Fruit fly (Drosophila melanogaster) whole organism, embryonic: ENCODE results near the gene heix.
A peak's percentile ranks its signal among the peaks of the same experiment; 100 is the strongest.

Experiments
- CG11504 ChIP-seq: fragments of 200-800 bp; sonication (Bioruptor generic); optimal IDR thresholded peaks from 3 replicates; lab custom pipeline; 2019; ENCODE audit warnings: missing biosample characterization, mild to moderate bottlenecking, missing genetic modification characterization, moderate library complexity
- CG12071 ChIP-seq: fragments of 200-800 bp; sonication (Bioruptor generic); optimal IDR thresholded peaks from 3 replicates; lab custom pipeline; 2018; ENCODE audit warnings: missing biosample characterization, mild to moderate bottlenecking, missing genetic modification characterization
- CG12219 ChIP-seq: fragments of 200-800 bp; sonication (Bioruptor generic); optimal IDR thresholded peaks from 3 replicates; lab custom pipeline; 2018; ENCODE audit warnings: missing biosample characterization, mild to moderate bottlenecking, missing genetic modification characterization
- CG3847 ChIP-seq: fragments of 200-800 bp; sonication (Bioruptor generic); IDR thresholded peaks from 2 replicates; pipeline ENCODE4 v1.3.6; 2022; ENCODE audit warnings: missing biosample characterization, missing genetic modification characterization
- CG4424 ChIP-seq: fragments of 200-800 bp; sonication (Bioruptor generic); optimal IDR thresholded peaks from 3 replicates; lab custom pipeline; 2016; ENCODE audit warnings: missing biosample characterization, missing genetic modification characterization
- CG7556 ChIP-seq: fragments of 200-800 bp; sonication (Bioruptor generic); optimal IDR thresholded peaks from 2 replicates; lab custom pipeline; 2017; ENCODE audit warnings: missing biosample characterization, mild to moderate bottlenecking, missing genetic modification characterization
- Gsc ChIP-seq: fragments of 200-800 bp; sonication (Bioruptor generic); IDR thresholded peaks from 2 replicates; pipeline ENCODE4 v1.3.6; 2022; ENCODE audit warnings: missing biosample characterization, missing genetic modification characterization
- ac ChIP-seq: fragments of 200-800 bp; sonication (Bioruptor generic); optimal IDR thresholded peaks from 3 replicates; lab custom pipeline; 2017; ENCODE audit warnings: missing biosample characterization, mild to moderate bottlenecking, missing genetic modification characterization
- ase ChIP-seq: fragments of 200-800 bp; sonication (Bioruptor generic); IDR thresholded peaks from 3 replicates; pipeline ENCODE4 v1.3.6; 2022; ENCODE audit warnings: missing biosample characterization, missing genetic modification characterization
- corto ChIP-seq: fragments of 200-800 bp; sonication (Bioruptor generic); optimal IDR thresholded peaks from 2 replicates; lab custom pipeline; 2016; ENCODE audit warnings: missing biosample characterization, mild to moderate bottlenecking, missing genetic modification characterization, moderate library complexity
- dmrt99B ChIP-seq: fragments of 200-800 bp; sonication (Bioruptor generic); optimal IDR thresholded peaks from 2 replicates; lab custom pipeline; 2018; ENCODE audit warnings: missing biosample characterization, mild to moderate bottlenecking, missing genetic modification characterization, moderate library complexity
- nau ChIP-seq: fragments of 200-800 bp; sonication (Bioruptor generic); optimal IDR thresholded peaks from 3 replicates; lab custom pipeline; 2017; ENCODE audit warnings: missing biosample characterization, mild to moderate bottlenecking, missing genetic modification characterization, missing genetic modification reagents
- zen2 ChIP-seq: fragments of 200-800 bp; sonication (Bioruptor generic); IDR thresholded peaks from 3 replicates; pipeline ENCODE4 v1.3.6; 2022; ENCODE audit warnings: missing biosample characterization, missing genetic modification characterization; ENCODE audit not compliant: partially characterized antibody

dm6 chr2L:16287602-16288392 is 11.9 kb downstream of the heix start, which contains the start of the genes crp and pkaap:
- no peak for TF ChIP-seq dmrt99B (tag; lab: Kevin White, UChicago)
- peak; percentile 63 for TF ChIP-seq CG12071 (GFP tag; lab: Kevin White, UChicago)
- no peak for TF ChIP-seq Gsc (GFP tag; lab: Robert Waterston, UW)
- TF ChIP-seq ase: no peak
- TF ChIP-seq CG4424 (GFP tag; lab: Kevin White, UChicago): peak; percentile 75
- TF ChIP-seq CG7556 (GFP tag; lab: Kevin White, UChicago): peak; percentile 65
- peak; percentile 15 for TF ChIP-seq CG12219 (GFP tag; lab: Kevin White, UChicago)
- TF ChIP-seq zen2 (GFP tag; lab: Robert Waterston, UW): no peak
- TF ChIP-seq CG3847 (GFP tag; lab: Robert Waterston, UW): no peak
- peak; percentile 91 for TF ChIP-seq corto (GFP tag; lab: Kevin White, UChicago)
- TF ChIP-seq ac (GFP tag; lab: Kevin White, UChicago): peak; percentile 3
- no peak for TF ChIP-seq nau
- TF ChIP-seq CG11504: no peak
